Fruit fly (Drosophila melanogaster) whole organism, wandering third instar larva: ENCODE results near the gene ND-13A.

ENCODE experiments used
- CG9705 ChIP-seq: fragments of 200-800 bp; sonication (Bioruptor generic); optimal IDR thresholded peaks from 2 replicates; lab custom pipeline; 2018; ENCODE audit warnings: missing biosample characterization, mild to moderate bottlenecking, missing genetic modification characterization
- CrebA ChIP-seq: fragments of 200-800 bp; sonication (Bioruptor generic); optimal IDR thresholded peaks from 2 replicates; lab custom pipeline; 2016; ENCODE audit warnings: missing biosample characterization, mild to moderate bottlenecking, missing genetic modification characterization, borderline replicate concordance
- Dfd ChIP-seq: fragments of >200 bp; optimal IDR thresholded peaks from 2 replicates; lab custom pipeline; 2017; ENCODE audit warnings: missing biosample characterization, missing genetic modification characterization
- GATAd ChIP-seq: sonication (Bioruptor generic); optimal IDR thresholded peaks from 2 replicates; lab custom pipeline; 2016; ENCODE audit warnings: missing biosample characterization, missing genetic modification characterization
- HLH106 ChIP-seq: fragments of 200-800 bp; optimal IDR thresholded peaks from 3 replicates; lab custom pipeline; 2019; ENCODE audit warnings: missing biosample characterization, mild to moderate bottlenecking, missing genetic modification characterization, moderate library complexity
- Hnf4 ChIP-seq: fragments of 200-800 bp; sonication (Bioruptor generic); optimal IDR thresholded peaks from 2 replicates; lab custom pipeline; 2016; ENCODE audit warnings: missing biosample characterization, mild to moderate bottlenecking, missing genetic modification characterization
- Hr78 ChIP-seq: fragments of >200 bp; optimal IDR thresholded peaks from 2 replicates; lab custom pipeline; 2017; ENCODE audit warnings: missing biosample characterization, missing genetic modification characterization
- Hr83 ChIP-seq: fragments of 200-300 bp; sonication (Bioruptor generic); optimal IDR thresholded peaks from 2 replicates; lab custom pipeline; 2016; ENCODE audit warnings: missing biosample characterization, mild to moderate bottlenecking, missing genetic modification characterization, moderate library complexity; ENCODE audit not compliant: poor library complexity, severe bottlenecking
- Jra ChIP-seq: sonication (Bioruptor generic); optimal IDR thresholded peaks from 2 replicates; lab custom pipeline; 2016; ENCODE audit warnings: missing biosample characterization, missing genetic modification characterization
- Myc ChIP-seq: fragments of >200 bp; optimal IDR thresholded peaks from 2 replicates; lab custom pipeline; 2017
- N ChIP-seq: fragments of >200 bp; optimal IDR thresholded peaks from 2 replicates; lab custom pipeline; 2018; ENCODE audit warnings: missing biosample characterization, missing external identifiers, missing genetic modification characterization
- OdsH ChIP-seq: fragments of 200-800 bp; sonication (Bioruptor generic); optimal IDR thresholded peaks from 2 replicates; lab custom pipeline; 2016; ENCODE audit warnings: missing biosample characterization, mild to moderate bottlenecking, missing genetic modification characterization
- Sp1 ChIP-seq: fragments of 200-800 bp; sonication (Bioruptor generic); optimal IDR thresholded peaks from 3 replicates; lab custom pipeline; 2019; ENCODE audit warnings: missing biosample characterization, mild to moderate bottlenecking, missing genetic modification characterization, moderate library complexity
- br ChIP-seq: fragments of 200-800 bp; sonication (Bioruptor generic); optimal IDR thresholded peaks from 2 replicates; lab custom pipeline; 2016; ENCODE audit warnings: missing biosample characterization, missing genetic modification characterization
- brk ChIP-seq: fragments of 200-800 bp; sonication (Bioruptor generic); optimal IDR thresholded peaks from 2 replicates; lab custom pipeline; 2016; ENCODE audit warnings: missing biosample characterization, mild to moderate bottlenecking, missing genetic modification characterization
- dl ChIP-seq, 2 experiments: fragments of 175-275, 200-275 bp in 1 of 2; fragments of 200-275 bp in 1 of 2; sonication (Bioruptor generic); optimal IDR thresholded peaks; lab custom pipeline; 2018; ENCODE audit warnings: mild to moderate bottlenecking in 2 of 2, missing biosample characterization in 2 of 2, missing genetic modification characterization in 2 of 2, moderate library complexity in 2 of 2; ENCODE audit not compliant: partially characterized antibody in 2 of 2, insufficient read depth in 1 of 2
- dmrt93B ChIP-seq: fragments of 200-800 bp; sonication (Bioruptor generic); optimal IDR thresholded peaks from 2 replicates; lab custom pipeline; 2018; ENCODE audit warnings: missing biosample characterization, mild to moderate bottlenecking, missing genetic modification characterization
- dsf ChIP-seq: sonication (Bioruptor generic); optimal IDR thresholded peaks from 2 replicates; lab custom pipeline; 2016; ENCODE audit warnings: missing biosample characterization, missing genetic modification characterization, borderline replicate concordance
- ey ChIP-seq: fragments of 200-800 bp; sonication (Bioruptor generic); optimal IDR thresholded peaks from 2 replicates; lab custom pipeline; 2016; ENCODE audit warnings: missing biosample characterization, missing genetic modification characterization
- foxo ChIP-seq, 2 experiments: fragments of 200-800 bp; sonication (Bioruptor generic); optimal IDR thresholded peaks; 2 replicates in 1 of 2; 3 replicates in 1 of 2; lab custom pipeline; 2016 to 2017; ENCODE audit warnings: missing biosample characterization in 2 of 2, missing genetic modification characterization in 2 of 2
- fru ChIP-seq: fragments of 200-800 bp; sonication (Bioruptor generic); optimal IDR thresholded peaks from 3 replicates; lab custom pipeline; 2016; ENCODE audit warnings: missing biosample characterization, mild to moderate bottlenecking, missing genetic modification characterization
- h ChIP-seq: fragments of 200-800 bp; sonication (Bioruptor generic); optimal IDR thresholded peaks from 3 replicates; lab custom pipeline; 2016; ENCODE audit warnings: missing biosample characterization, mild to moderate bottlenecking, missing genetic modification characterization
- jim ChIP-seq: fragments of 175-275, 200-325 bp; sonication (Bioruptor generic); optimal IDR thresholded peaks from 2 replicates; lab custom pipeline; 2016; ENCODE audit warnings: missing biosample characterization, mild to moderate bottlenecking, missing genetic modification characterization
- lola ChIP-seq: fragments of >200 bp; optimal IDR thresholded peaks from 2 replicates; lab custom pipeline; 2017; ENCODE audit warnings: missing biosample characterization, missing genetic modification characterization
- pan ChIP-seq: fragments of >200 bp; optimal IDR thresholded peaks from 2 replicates; lab custom pipeline; 2017
- psq ChIP-seq: fragments of 200-800 bp; sonication (Bioruptor generic); optimal IDR thresholded peaks from 3 replicates; lab custom pipeline; 2017; ENCODE audit warnings: missing biosample characterization, mild to moderate bottlenecking, missing genetic modification characterization, moderate library complexity
- rgr ChIP-seq: fragments of 200-800 bp; sonication (Bioruptor generic); optimal IDR thresholded peaks from 3 replicates; lab custom pipeline; 2016; ENCODE audit warnings: missing biosample characterization, mild to moderate bottlenecking, missing genetic modification characterization
- sv ChIP-seq: fragments of 200-800 bp; sonication (Bioruptor generic); optimal IDR thresholded peaks from 3 replicates; lab custom pipeline; 2016; ENCODE audit warnings: missing biosample characterization, missing genetic modification characterization
- tai ChIP-seq: sonication (Bioruptor generic); optimal IDR thresholded peaks from 2 replicates; lab custom pipeline; 2016; ENCODE audit warnings: missing biosample characterization, missing genetic modification characterization
- usp ChIP-seq: fragments of >200 bp; optimal IDR thresholded peaks from 2 replicates; lab custom pipeline; 2017; ENCODE audit warnings: missing biosample characterization, missing genetic modification characterization
- woc ChIP-seq: sonication (Bioruptor generic); optimal IDR thresholded peaks from 2 replicates; lab custom pipeline; 2016; ENCODE audit warnings: missing biosample characterization, mild to moderate bottlenecking, missing genetic modification characterization

The ND-13A gene

DNA sequence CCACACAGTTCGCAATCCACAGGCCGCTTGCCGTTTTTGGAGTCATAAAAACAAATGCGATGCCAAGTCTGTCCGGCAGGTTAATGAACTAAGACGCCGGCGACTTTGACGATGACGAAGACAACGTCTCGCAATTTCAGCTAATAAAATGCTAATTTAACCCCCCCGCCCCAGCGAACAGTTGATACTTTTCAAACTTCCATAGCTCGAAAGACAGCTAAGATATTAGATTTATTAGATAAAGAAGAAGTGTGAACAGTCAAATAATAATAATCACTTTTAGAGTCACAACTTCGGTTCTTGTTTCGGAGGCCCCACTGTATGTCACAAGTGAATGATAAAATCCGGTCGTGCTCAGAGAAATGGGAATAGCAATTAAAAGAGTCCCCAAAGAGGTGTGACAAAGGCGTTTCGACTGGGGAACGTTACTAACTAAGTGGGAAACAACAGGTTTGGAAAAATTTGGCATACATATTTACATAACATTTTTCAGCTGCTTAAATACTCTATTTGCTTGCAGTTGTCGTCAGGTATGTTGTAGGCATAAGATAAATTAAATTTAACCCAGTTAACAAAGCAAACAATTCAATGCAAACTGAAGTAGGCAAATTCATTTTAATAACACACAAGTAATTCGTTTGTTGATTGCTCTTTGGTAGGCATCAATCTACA is 15.4 kb downstream of the ND-13A start:
- TF ChIP-seq Hnf4 (GFP tag; lab: Kevin White, UChicago) (peak; percentile 44), woc (GFP tag; lab: Kevin White, UChicago) (peak; percentile 16), dsf (GFP tag; lab: Kevin White, UChicago) (peak; percentile 5), br (GFP tag; lab: Kevin White, UChicago) (peak; percentile 64), foxo (GFP tag; optimal IDR thresholded peaks at IDR 0.05; lab: Kevin White, UChicago) (peak in 1 of 2 experiments; percentile 56), HLH106 (peak; percentile 52), usp (GFP tag; lab: Kevin White, UChicago) (no peak), ey (GFP tag; lab: Kevin White, UChicago) (peak; percentile 78), Sp1 (GFP tag; lab: Kevin White, UChicago) (peak; percentile 30), N (no peak), jim (GFP tag; lab: Kevin White, UChicago) (no peak), Jra (GFP tag; lab: Kevin White, UChicago) (peak; percentile 48), tai (peak; percentile 57), fru (GFP tag; lab: Kevin White, UChicago) (peak; percentile 71), GATAd (GFP tag; lab: Kevin White, UChicago) (peak; percentile 6), rgr (GFP tag; lab: Kevin White, UChicago) (peak; percentile 25), OdsH (peak; percentile 63), CrebA (GFP tag; lab: Kevin White, UChicago) (no peak), dl (GFP tag; optimal IDR thresholded peaks at IDR 0.05; lab: Kevin White, UChicago; ENCODE audit: insufficient read depth in 1 of 2, partially characterized antibody in 2 of 2) (no peak), psq (GFP tag; lab: Kevin White, UChicago) (peak; percentile 28), h (GFP tag; lab: Kevin White, UChicago) (peak; percentile 51), Hr83 (GFP tag; lab: Kevin White, UChicago) (no peak), Myc (no peak)

dm6 chr2L:5080225-5080867 is 19.7 kb downstream of the ND-13A start:
- TF ChIP-seq lola, result no peak
- no peak for TF ChIP-seq brk

- no peak for TF ChIP-seq CG9705
- no peak for TF ChIP-seq Myc
- TF ChIP-seq Dfd (GFP tag; lab: Kevin White, UChicago), result no peak
- TF ChIP-seq h (GFP tag; lab: Kevin White, UChicago), result no peak
- TF ChIP-seq dsf (GFP tag; lab: Kevin White, UChicago), result no peak
- no peak for TF ChIP-seq usp (GFP tag; lab: Kevin White, UChicago)
- TF ChIP-seq N, result no peak
- TF ChIP-seq psq (GFP tag; lab: Kevin White, UChicago), result no peak
- no peak for TF ChIP-seq HLH106
- no peak for TF ChIP-seq ey (GFP tag; lab: Kevin White, UChicago)
- TF ChIP-seq Jra (GFP tag; lab: Kevin White, UChicago), result no peak
- TF ChIP-seq Hr78 (GFP tag; lab: Kevin White, UChicago), result no peak
- TF ChIP-seq woc (GFP tag; lab: Kevin White, UChicago), result no peak
- TF ChIP-seq pan (lab: Kevin White, UChicago), result no peak
- no peak for TF ChIP-seq sv (GFP tag; lab: Kevin White, UChicago)
- no peak for TF ChIP-seq Sp1 (GFP tag; lab: Kevin White, UChicago)
- no peak for TF ChIP-seq dmrt93B (GFP tag; lab: Kevin White, UChicago)
- TF ChIP-seq lola, result no peak
- no peak for TF ChIP-seq brk
- TF ChIP-seq fru (GFP tag; lab: Kevin White, UChicago), result no peak
Observed at dm6 chr2L:5079200-5079599, 20.9 kb downstream of the ND-13A start.

- TF ChIP-seq HLH106 (no peak), dl (GFP tag; optimal IDR thresholded peaks at IDR 0.05; lab: Kevin White, UChicago; ENCODE audit: insufficient read depth in 1 of 2, partially characterized antibody in 2 of 2) (no peak), tai (no peak)
Observed at dm6 chr2L:5072357-5072756, 27.7 kb downstream of the ND-13A start.
